Worm (Caenorhabditis elegans): Measurements from ENCODE around the gene ugt-65.

ce11 chrIV:12376021-12376420 is 44.5 kb upstream of the ugt-65 start, which contains the start of gene atz-1:
- no peak for TF ChIP-seq efl-1 (optimal IDR thresholded peaks at IDR 0.05)
- TF ChIP-seq efl-1 (GFP tag; optimal IDR thresholded peaks at IDR 0.05 in 1 of 2): no peak
- no peak for TF ChIP-seq nhr-12 (tag; optimal IDR thresholded peaks at IDR 0.05)
- no peak for TF ChIP-seq skn-1 (tag; optimal IDR thresholded peaks at IDR 0.05)
- TF ChIP-seq sptf-1 (tag; optimal IDR thresholded peaks at IDR 0.05): no peak
- no peak for TF ChIP-seq unc-62 (GFP tag; optimal IDR thresholded peaks at IDR 0.05)
- no peak for TF ChIP-seq nhr-11 (tag; optimal IDR thresholded peaks at IDR 0.05)

All from whole organism, L1 larva.